Worm (Caenorhabditis elegans) whole organism, early embryonic: Measurements from ENCODE around the gene set-23.

ENCODE experiments used
- B0310.2 ChIP-seq: sonication (generic microtip); optimal IDR thresholded peaks from 2 replicates; lab custom pipeline; 2016; ENCODE audit warnings: mild to moderate bottlenecking, missing genetic modification characterization, missing compliant biosample characterization
- F13C5.2 ChIP-seq: sonication (generic microtip); optimal IDR thresholded peaks from 2 replicates; lab custom pipeline; 2017; ENCODE audit warnings: mild to moderate bottlenecking, missing genetic modification characterization, inconsistent platforms, missing compliant biosample characterization
- aly-1 ChIP-seq: sonication (generic microtip); optimal IDR thresholded peaks from 2 replicates; lab custom pipeline; 2016; ENCODE audit warnings: missing genetic modification characterization, missing compliant biosample characterization
- ama-1 ChIP-seq: fragments of 150-350 bp; optimal IDR thresholded peaks from 2 replicates; lab custom pipeline; 2014
- ceh-13 ChIP-seq: fragments of 200-800 bp; sonication (Bioruptor generic); optimal IDR thresholded peaks from 2 replicates; lab custom pipeline; 2018; ENCODE audit warnings: mild to moderate bottlenecking, missing genetic modification characterization, missing compliant biosample characterization
- ceh-36 ChIP-seq: sonication (generic microtip); optimal IDR thresholded peaks from 2 replicates; lab custom pipeline; 2016; ENCODE audit warnings: missing genetic modification characterization, inconsistent platforms, missing compliant biosample characterization
- ets-7 ChIP-seq: sonication (generic microtip); optimal IDR thresholded peaks from 2 replicates; lab custom pipeline; 2016; ENCODE audit warnings: missing genotype, missing genetic modification characterization, missing compliant biosample characterization
- flt-1 ChIP-seq: fragments of 200-800 bp; sonication (Bioruptor generic); IDR thresholded peaks from 2 replicates; pipeline ENCODE4 v1.3.6; 2022; ENCODE audit warnings: missing genetic modification characterization, missing compliant biosample characterization
- hmbx-1 ChIP-seq: sonication (generic microtip); optimal IDR thresholded peaks from 2 replicates; lab custom pipeline; 2016; ENCODE audit warnings: mild to moderate bottlenecking, missing genetic modification characterization, missing compliant biosample characterization
- hmg-4 ChIP-seq: fragments of 200-800 bp; sonication (Bioruptor generic); optimal IDR thresholded peaks from 2 replicates; lab custom pipeline; 2018; ENCODE audit warnings: mild to moderate bottlenecking, missing genetic modification characterization, missing compliant biosample characterization
- hnd-1 ChIP-seq: sonication (generic microtip); optimal IDR thresholded peaks from 2 replicates; lab custom pipeline; 2016; ENCODE audit warnings: missing genetic modification characterization, missing compliant biosample characterization
- pes-1 ChIP-seq: fragments of 200-800 bp; sonication (Bioruptor generic); IDR thresholded peaks from 2 replicates; pipeline ENCODE4 v1.3.6; 2022; ENCODE audit warnings: missing genetic modification reagents, missing genetic modification characterization, missing compliant biosample characterization
- scrt-1 ChIP-seq: fragments of 200-800 bp; sonication (Bioruptor generic); IDR thresholded peaks from 2 replicates; pipeline ENCODE4 v1.3.6; 2022; ENCODE audit warnings: missing genetic modification characterization, missing compliant biosample characterization
- sea-1 ChIP-seq: fragments of 200-800 bp; sonication (Bioruptor generic); conservative IDR thresholded peaks from 2 replicates; pipeline ENCODE4 v1.3.6; 2022; ENCODE audit warnings: missing genetic modification characterization, missing compliant biosample characterization
- tbx-11 ChIP-seq: fragments of 200-800 bp; sonication (Bioruptor generic); IDR thresholded peaks from 2 replicates; pipeline ENCODE4 v1.3.6; 2022; ENCODE audit warnings: missing genetic modification characterization, missing compliant biosample characterization
- tbx-37 ChIP-seq: fragments of 200-800 bp; sonication (Bioruptor generic); conservative IDR thresholded peaks from 2 replicates; pipeline ENCODE4 v1.3.6; 2022; ENCODE audit warnings: missing genetic modification reagents, missing genetic modification characterization, missing compliant biosample characterization
- tra-4 ChIP-seq: sonication (generic microtip); optimal IDR thresholded peaks from 2 replicates; lab custom pipeline; 2017; ENCODE audit warnings: missing genetic modification characterization, missing compliant biosample characterization

The set-23 gene

DNA sequence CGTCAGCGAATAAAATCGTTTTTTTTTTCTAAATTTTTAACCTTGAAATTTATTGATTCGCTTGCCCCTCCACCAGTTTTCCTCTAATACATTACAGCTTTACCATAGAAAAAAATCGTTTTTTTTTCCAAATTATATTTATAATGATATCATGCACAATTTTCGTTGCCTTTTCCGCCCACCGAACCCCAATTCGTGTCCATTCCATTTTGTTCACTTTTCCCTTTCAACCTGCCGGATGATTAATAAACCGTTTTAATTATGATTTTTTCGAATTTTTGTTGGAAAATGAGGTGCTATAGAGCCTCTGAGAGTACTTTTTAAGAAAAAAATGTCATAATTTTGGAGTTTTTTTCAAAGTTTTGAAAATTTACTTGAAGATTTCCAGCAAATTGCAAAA lies at the start of gene set-23:
TSS of gene set-23 (plus strand) at position 301 of the 400 bp plus-strand sequence.
- TF ChIP-seq tbx-37 (GFP tag; lab: Robert Waterston, UW) (no peak), aly-1 (no peak), hnd-1 (tag; lab: Kevin White, UChicago) (no peak), hmg-4 (GFP tag; lab: Kevin White, UChicago) (no peak), ets-7 (tag; lab: Kevin White, UChicago) (no peak)

DNA sequence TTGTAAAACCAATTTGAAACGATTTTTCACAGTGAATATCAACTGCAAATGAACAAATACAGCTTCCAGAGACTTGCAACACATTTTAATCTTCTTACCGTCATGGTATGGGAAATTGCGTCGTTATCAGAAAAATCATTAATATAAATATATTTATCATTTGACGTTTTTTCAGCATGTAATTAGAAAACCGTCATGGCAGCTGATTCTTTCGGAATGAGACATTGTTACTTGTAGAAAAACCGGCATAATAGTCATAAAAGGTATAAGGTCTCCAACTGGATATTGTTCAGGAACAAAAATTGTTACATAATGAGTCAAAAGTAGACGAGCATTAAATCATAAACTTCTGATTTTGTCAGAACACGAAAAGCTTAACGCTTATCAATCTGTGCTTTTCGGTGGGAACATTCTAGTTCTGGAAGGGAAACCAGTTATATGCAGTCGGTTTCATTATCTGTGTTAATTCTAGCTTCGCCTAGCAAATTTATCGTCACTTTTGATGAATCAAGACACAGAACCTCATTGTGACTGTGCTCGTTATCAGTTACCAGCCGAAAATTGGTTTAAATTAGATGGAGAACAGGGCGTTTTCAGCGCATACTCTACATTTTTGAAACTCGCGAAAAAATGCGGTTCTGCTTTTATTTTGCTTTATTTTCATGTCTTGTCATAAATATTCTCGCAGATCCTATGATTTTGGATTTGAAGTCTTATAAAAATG lies 48.1 kb upstream of the set-23 start, which contains the start of gene C34H4.2:
TSS of gene C34H4.2 (plus strand) at position 558 of the 724 bp plus-strand sequence.
- no peak for TF ChIP-seq hmbx-1 (tag; lab: Kevin White, UChicago)
- TF ChIP-seq sea-1: no peak
- TF ChIP-seq B0310.2 (tag; lab: Kevin White, UChicago): no peak
- no peak for TF ChIP-seq aly-1
- no peak for TF ChIP-seq tra-4 (tag; lab: Kevin White, UChicago)
- no peak for TF ChIP-seq flt-1
- TF ChIP-seq ama-1 (lab: Kevin White, UChicago): no peak
- TF ChIP-seq tbx-37 (GFP tag; lab: Robert Waterston, UW): no peak
- no peak for TF ChIP-seq hmg-4 (GFP tag; lab: Kevin White, UChicago)
- no peak for TF ChIP-seq ets-7 (tag; lab: Kevin White, UChicago)
- no peak for TF ChIP-seq pes-1 (GFP tag; lab: Robert Waterston, UW)
- no peak for TF ChIP-seq ceh-36 (tag; lab: Kevin White, UChicago)
- TF ChIP-seq hnd-1 (tag; lab: Kevin White, UChicago): no peak
- TF ChIP-seq scrt-1 (GFP tag; lab: Robert Waterston, UW): no peak
- TF ChIP-seq F13C5.2: no peak

DNA sequence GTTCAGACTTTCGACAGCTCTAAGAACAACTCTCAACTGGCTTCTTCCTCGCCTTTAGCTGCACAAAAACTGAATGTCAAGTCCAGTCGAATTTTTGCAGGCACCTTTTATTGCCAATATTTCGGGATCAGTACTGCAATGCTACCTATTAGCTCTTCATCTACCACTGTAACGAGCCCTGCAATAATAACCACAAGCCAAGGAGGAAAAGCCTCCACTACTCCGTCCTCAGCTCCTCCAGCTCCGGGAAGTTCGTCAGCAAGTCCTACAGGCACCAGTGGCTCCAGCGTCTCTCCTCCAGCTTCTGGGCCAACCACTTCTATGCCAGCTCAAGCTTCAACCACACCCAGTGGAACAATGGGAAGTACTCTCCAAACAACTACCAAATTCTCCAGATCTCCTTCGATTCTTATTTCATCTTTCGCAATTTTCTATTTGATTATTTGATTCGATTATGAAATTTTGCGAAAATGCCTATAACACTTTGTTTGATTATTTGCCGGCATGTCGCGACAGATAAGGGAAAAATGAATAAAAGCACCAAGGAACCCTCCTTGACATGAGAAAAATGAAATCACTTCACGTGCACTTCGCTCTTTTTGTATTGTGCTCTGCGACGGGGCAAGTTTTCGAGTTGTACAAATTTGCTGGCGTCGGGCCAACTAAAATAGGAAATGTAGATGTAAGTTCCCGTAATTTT lies 46.3 kb upstream of the set-23 start, which contains the start of gene C34H4.1:
TSS of gene C34H4.1 (plus strand) at position 559 of the 700 bp plus-strand sequence.
- TF ChIP-seq ama-1 (lab: Kevin White, UChicago) (no peak), B0310.2 (tag; lab: Kevin White, UChicago) (no peak), tbx-11 (no peak), hmg-4 (GFP tag; lab: Kevin White, UChicago) (no peak)

DNA sequence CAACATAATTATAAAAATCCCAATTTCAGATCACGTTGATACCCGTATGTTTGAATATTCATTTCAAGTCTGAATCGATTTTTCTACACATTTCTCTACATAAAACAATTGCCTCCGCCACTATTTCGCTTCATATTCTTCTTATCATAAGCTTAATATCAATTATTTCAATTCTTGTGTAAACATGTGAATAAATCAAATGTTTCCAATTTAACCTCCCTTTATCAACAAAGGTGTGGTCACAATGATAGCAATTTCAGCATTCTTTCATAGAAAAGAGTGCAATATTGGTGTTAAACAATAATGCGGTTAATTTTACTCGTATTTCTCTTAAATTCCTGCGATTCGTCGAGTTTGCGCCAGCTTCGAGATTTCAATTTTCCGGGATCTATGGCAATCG lies 41.5 kb upstream of the set-23 start, which contains the start of gene Y41D4B.17:
TSS of gene Y41D4B.17 (plus strand) at position 174 of the 400 bp plus-strand sequence.
- TF ChIP-seq hmbx-1 (tag; lab: Kevin White, UChicago): no peak
- TF ChIP-seq scrt-1 (GFP tag; lab: Robert Waterston, UW): no peak
- no peak for TF ChIP-seq ets-7 (tag; lab: Kevin White, UChicago)
- TF ChIP-seq tbx-37 (GFP tag; lab: Robert Waterston, UW): no peak
- TF ChIP-seq F13C5.2: no peak

DNA sequence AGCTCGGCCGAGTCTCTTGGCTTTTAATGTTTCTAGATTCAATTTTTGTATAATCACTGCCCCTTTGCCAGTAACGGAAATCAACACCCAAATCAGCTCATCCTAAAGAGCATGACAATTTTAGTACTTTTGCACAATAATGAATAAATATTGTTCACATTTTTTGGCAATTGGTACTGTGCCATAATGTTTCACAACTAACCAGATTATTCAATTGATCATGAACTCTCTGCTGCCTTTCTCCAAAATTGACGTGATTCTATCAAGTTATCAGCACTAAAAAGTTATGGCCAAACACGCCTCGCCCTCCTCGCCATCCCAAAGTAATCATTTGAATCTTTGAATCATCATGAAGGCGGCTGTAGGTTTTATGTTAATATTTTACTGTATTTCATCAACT lies 39.6 kb upstream of the set-23 start, which contains the start of gene hpo-6:
TSS of gene hpo-6 (plus strand) at position 301 of the 400 bp plus-strand sequence.
- TF ChIP-seq sea-1 (no peak), scrt-1 (GFP tag; lab: Robert Waterston, UW) (no peak), ceh-36 (tag; lab: Kevin White, UChicago) (no peak), tbx-11 (no peak), tbx-37 (GFP tag; lab: Robert Waterston, UW) (no peak), flt-1 (no peak), pes-1 (GFP tag; lab: Robert Waterston, UW) (no peak), tra-4 (tag; lab: Kevin White, UChicago) (no peak)

DNA sequence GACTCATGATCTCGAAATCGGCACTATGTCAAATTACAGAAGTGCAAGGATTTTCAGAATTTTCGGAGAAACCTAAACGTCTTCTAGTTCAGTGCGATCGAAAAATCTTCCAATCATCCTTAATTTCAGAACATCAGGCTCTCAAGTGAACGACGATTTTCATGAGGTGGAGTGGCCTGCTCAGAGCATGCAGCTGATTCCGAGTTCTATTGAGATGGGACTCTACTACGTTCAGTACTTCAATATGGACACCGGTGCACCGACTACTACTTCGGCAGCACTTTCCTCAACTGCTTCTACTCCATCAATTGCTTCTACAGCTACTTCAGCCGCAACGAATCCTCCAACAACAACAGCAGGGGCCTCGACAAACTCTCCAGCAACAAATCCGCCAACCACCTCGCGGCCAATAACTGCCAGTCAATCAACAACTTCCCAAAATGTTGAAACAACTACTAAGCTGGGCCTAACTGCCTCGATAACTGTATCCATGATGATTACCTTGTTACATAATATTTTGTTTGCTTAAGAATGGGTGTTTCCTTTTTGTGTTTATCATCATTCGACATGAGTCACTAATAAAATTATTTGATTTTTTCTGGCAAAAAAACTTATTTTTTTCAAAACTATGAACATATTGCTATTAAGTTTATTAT lies 37.9 kb upstream of the set-23 start, which contains the start of gene Y41D4B.15:
TSS of gene Y41D4B.15 (plus strand) at position 606 of the 656 bp plus-strand sequence.
- TF ChIP-seq tbx-11: no peak
- TF ChIP-seq ets-7 (tag; lab: Kevin White, UChicago): no peak
- no peak for TF ChIP-seq sea-1
- TF ChIP-seq B0310.2 (tag; lab: Kevin White, UChicago): no peak
- TF ChIP-seq tbx-37 (GFP tag; lab: Robert Waterston, UW): no peak
- no peak for TF ChIP-seq flt-1
- no peak for TF ChIP-seq pes-1 (GFP tag; lab: Robert Waterston, UW)
- TF ChIP-seq ceh-13: no peak
- TF ChIP-seq hnd-1 (tag; lab: Kevin White, UChicago): no peak
- no peak for TF ChIP-seq ama-1 (lab: Kevin White, UChicago)
- no peak for TF ChIP-seq hmbx-1 (tag; lab: Kevin White, UChicago)
- no peak for TF ChIP-seq hmg-4 (GFP tag; lab: Kevin White, UChicago)
- no peak for TF ChIP-seq aly-1
- no peak for TF ChIP-seq F13C5.2
- TF ChIP-seq scrt-1 (GFP tag; lab: Robert Waterston, UW): no peak
- no peak for TF ChIP-seq ceh-36 (tag; lab: Kevin White, UChicago)
- no peak for TF ChIP-seq tra-4 (tag; lab: Kevin White, UChicago)

DNA sequence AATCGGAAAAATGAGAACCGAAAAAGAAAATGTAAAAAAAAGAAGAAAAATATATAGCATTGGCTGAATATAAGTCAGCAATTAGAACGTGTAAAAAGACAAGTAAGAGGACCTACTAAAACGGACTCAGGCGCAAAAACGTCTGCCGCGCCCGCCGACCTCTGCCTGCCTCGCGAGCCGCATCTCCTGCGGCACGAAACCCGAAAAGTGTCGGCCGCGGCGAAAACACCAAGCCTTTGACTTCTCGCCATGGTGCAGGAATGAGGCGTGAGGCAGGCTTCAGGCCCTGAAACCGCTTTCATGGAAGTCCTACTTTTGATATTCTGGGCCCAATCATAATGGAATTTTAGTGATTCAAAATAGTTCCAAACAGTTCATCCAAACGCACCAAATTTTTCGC lies 35.7 kb upstream of the set-23 start:
- TF ChIP-seq hmbx-1 (tag; lab: Kevin White, UChicago): no peak
- TF ChIP-seq hnd-1 (tag; lab: Kevin White, UChicago): no peak
- TF ChIP-seq ets-7 (tag; lab: Kevin White, UChicago): no peak
- no peak for TF ChIP-seq B0310.2 (tag; lab: Kevin White, UChicago)
- TF ChIP-seq flt-1: no peak
- no peak for TF ChIP-seq ceh-13
- TF ChIP-seq scrt-1 (GFP tag; lab: Robert Waterston, UW): no peak
- TF ChIP-seq pes-1 (GFP tag; lab: Robert Waterston, UW): no peak
- TF ChIP-seq hmg-4 (GFP tag; lab: Kevin White, UChicago): no peak
- TF ChIP-seq F13C5.2: no peak
- no peak for TF ChIP-seq ceh-36 (tag; lab: Kevin White, UChicago)
- TF ChIP-seq tbx-37 (GFP tag; lab: Robert Waterston, UW): no peak
- TF ChIP-seq ama-1 (lab: Kevin White, UChicago): no peak
- TF ChIP-seq sea-1: no peak
